Fruit fly (Drosophila melanogaster): ENCODE results near the gene tctn.

The tctn gene

dm6 chr2L:6098479-6099269 lies 31.8 kb downstream of the tctn start, which contains the start of gene CG9175 (continued):
- TF ChIP-seq Elba2 (GFP tag; optimal IDR thresholded peaks at IDR 0.05) (peak; percentile 97), CG11695 (GFP tag; IDR thresholded peaks at IDR 0.05) (0 out of 3 replicates have a peak, but pooled peaks have one; percentile 37), CG12071 (GFP tag; optimal IDR thresholded peaks at IDR 0.05) (peak; percentile 18), gcm2 (GFP tag; optimal IDR thresholded peaks at IDR 0.05) (no peak), jing (GFP tag; optimal IDR thresholded peaks at IDR 0.05) (no peak), CG17568 (GFP tag; optimal IDR thresholded peaks at IDR 0.05) (no peak), CG17328 (GFP tag; IDR thresholded peaks at IDR 0.05) (no peak), Rx (GFP tag; IDR thresholded peaks at IDR 0.05) (no peak), CG10147 (GFP tag; optimal IDR thresholded peaks at IDR 0.05) (no peak), CG6654 (GFP tag; optimal IDR thresholded peaks at IDR 0.05) (no peak), br (optimal IDR thresholded peaks at IDR 0.05) (no peak), otp (GFP tag; IDR thresholded peaks at IDR 0.05) (no peak), Ravus (GFP tag; IDR thresholded peaks at IDR 0.05) (no peak), CG6854 (GFP tag; optimal IDR thresholded peaks at IDR 0.05) (peak; percentile 32), Ets97D (GFP tag; optimal IDR thresholded peaks at IDR 0.05) (peak; percentile 82), Dp (GFP tag; optimal IDR thresholded peaks at IDR 0.05) (peak; percentile 61), bigmax (GFP tag; optimal IDR thresholded peaks at IDR 0.05) (peak; percentile 15), sc (optimal IDR thresholded peaks at IDR 0.05) (no peak), sc (GFP tag; optimal IDR thresholded peaks at IDR 0.05) (no peak), tll (GFP tag; optimal IDR thresholded peaks at IDR 0.05) (peak in 1 of 2 experiments; percentile 78), Fer1 (GFP tag; optimal IDR thresholded peaks at IDR 0.05) (peak; percentile 58), Asciz (GFP tag; optimal IDR thresholded peaks at IDR 0.05) (no peak), tin (GFP tag; optimal IDR thresholded peaks at IDR 0.05) (peak; percentile 33), twi (tag; optimal IDR thresholded peaks at IDR 0.05) (no peak), Sox102F (GFP tag; optimal IDR thresholded peaks at IDR 0.05) (no peak), CG18764 (GFP tag; optimal IDR thresholded peaks at IDR 0.05) (no peak), CG10654 (GFP tag; optimal IDR thresholded peaks at IDR 0.05) (no peak), CG12104 (GFP tag; optimal IDR thresholded peaks at IDR 0.05) (peak; percentile 15), cas (GFP tag; IDR thresholded peaks at IDR 0.05) (peak; percentile 58; the same call in 1 of the 2 replicates), Hey (tag; optimal IDR thresholded peaks at IDR 0.05) (no peak), ewg (GFP tag; optimal IDR thresholded peaks at IDR 0.05) (peak; percentile 20), p53 (GFP tag; optimal IDR thresholded peaks at IDR 0.05) (peak; percentile 44), CG6765 (GFP tag; optimal IDR thresholded peaks at IDR 0.05) (no peak), gsb (GFP tag; IDR thresholded peaks at IDR 0.05) (no peak), Dll (GFP tag; IDR thresholded peaks at IDR 0.05; ENCODE audit: partially characterized antibody) (peak; percentile 95), dmrt99B (tag; optimal IDR thresholded peaks at IDR 0.05) (no peak), Sox100B (GFP tag; optimal IDR thresholded peaks at IDR 0.05) (no peak), Myb (GFP tag; optimal IDR thresholded peaks at IDR 0.05) (peak; percentile 68), ems (GFP tag; optimal IDR thresholded peaks at IDR 0.05) (no peak), pb (GFP tag; optimal IDR thresholded peaks at IDR 0.05) (peak; percentile 7), scrt (GFP tag; optimal IDR thresholded peaks at IDR 0.05) (no peak), so (GFP tag; IDR thresholded peaks at IDR 0.05) (no peak), psq (GFP tag; optimal IDR thresholded peaks at IDR 0.05) (no peak), E2f2 (GFP tag; IDR thresholded peaks at IDR 0.05) (peak; percentile 55; the same call in 1 of the 2 replicates), fd64A (GFP tag; optimal IDR thresholded peaks at IDR 0.05) (no peak), CG5180 (GFP tag; optimal IDR thresholded peaks at IDR 0.05) (no peak), CG4424 (GFP tag; optimal IDR thresholded peaks at IDR 0.05) (peak; percentile 42), stc (GFP tag; IDR thresholded peaks at IDR 0.05) (peak; percentile 35; the same call in 1 of the 2 replicates), Meics (GFP tag; optimal IDR thresholded peaks at IDR 0.05) (peak; percentile 42), CG3281 (GFP tag; optimal IDR thresholded peaks at IDR 0.05) (no peak)

Data from whole organism, embryonic.